Worm (Caenorhabditis elegans): Measurements from ENCODE around the gene C13F10.1.

- TF ChIP-seq hmbx-1 (tag; optimal IDR thresholded peaks at IDR 0.05): no peak
- TF ChIP-seq flt-1 (GFP tag; IDR thresholded peaks at IDR 0.05): no peak
- no peak for TF ChIP-seq ama-1 (optimal IDR thresholded peaks at IDR 0.05)
- TF ChIP-seq tra-4 (tag; optimal IDR thresholded peaks at IDR 0.05): no peak
These were observed 13.0 kb downstream of the C13F10.1 start, which contains the start of gene hpo-9 for ce11 chrV:7237094-7237132.
